Fruit fly (Drosophila melanogaster) whole organism, wandering third instar larva: Measurements from ENCODE around the gene Rgl.

ENCODE experiments used
- ey ChIP-seq: fragments of 200-800 bp; sonication (Bioruptor generic); optimal IDR thresholded peaks from 2 replicates; lab custom pipeline; 2016; ENCODE audit warnings: missing biosample characterization, missing genetic modification characterization
- h ChIP-seq: fragments of 200-800 bp; sonication (Bioruptor generic); optimal IDR thresholded peaks from 3 replicates; lab custom pipeline; 2016; ENCODE audit warnings: missing biosample characterization, mild to moderate bottlenecking, missing genetic modification characterization
- lola ChIP-seq: fragments of >200 bp; optimal IDR thresholded peaks from 2 replicates; lab custom pipeline; 2017; ENCODE audit warnings: missing biosample characterization, missing genetic modification characterization
- psq ChIP-seq: fragments of 200-800 bp; sonication (Bioruptor generic); optimal IDR thresholded peaks from 3 replicates; lab custom pipeline; 2017; ENCODE audit warnings: missing biosample characterization, mild to moderate bottlenecking, missing genetic modification characterization, moderate library complexity
- sv ChIP-seq: fragments of 200-800 bp; sonication (Bioruptor generic); optimal IDR thresholded peaks from 3 replicates; lab custom pipeline; 2016; ENCODE audit warnings: missing biosample characterization, missing genetic modification characterization

dm6 chr3L:13934902-13935301, 9.8 kb upstream of the Rgl start:
- TF ChIP-seq ey (no peak), h (GFP tag; lab: Kevin White, UChicago) (no peak), sv (GFP tag; lab: Kevin White, UChicago) (no peak), psq (GFP tag; lab: Kevin White, UChicago) (no peak), lola (no peak)
